Fruit fly (Drosophila melanogaster) whole organism, adult: Measurements from ENCODE around the gene CG4537.
A peak's percentile ranks its signal among the peaks of the same experiment; 100 is the strongest.

Source experiments
- CG11617 ChIP-seq: fragments of 200-800 bp; sonication (Bioruptor generic); optimal IDR thresholded peaks from 2 replicates; lab custom pipeline; 2017; ENCODE audit warnings: mild to moderate bottlenecking, missing biosample characterization, missing genetic modification reagents, missing genetic modification characterization
- CG12768 ChIP-seq: fragments of 200-800 bp; sonication (Bioruptor generic); optimal IDR thresholded peaks from 2 replicates; lab custom pipeline; 2017; ENCODE audit warnings: missing biosample characterization, missing genetic modification characterization, mild to moderate bottlenecking, moderate library complexity, missing genetic modification reagents
- CG14711 ChIP-seq: fragments of 200-800 bp; sonication (Bioruptor generic); optimal IDR thresholded peaks from 2 replicates; lab custom pipeline; 2018; ENCODE audit warnings: missing biosample characterization, mild to moderate bottlenecking, missing genetic modification characterization, moderate library complexity
- CG1620 ChIP-seq: fragments of 200-800 bp; sonication (Bioruptor generic); optimal IDR thresholded peaks from 2 replicates; lab custom pipeline; 2016; ENCODE audit warnings: missing biosample characterization, missing genetic modification characterization
- CG33017 ChIP-seq: fragments of 200-800 bp; sonication (Bioruptor generic); optimal IDR thresholded peaks from 2 replicates; lab custom pipeline; 2018; ENCODE audit warnings: missing biosample characterization, mild to moderate bottlenecking, missing genetic modification characterization, moderate library complexity
- CG5204 ChIP-seq: fragments of 200-800 bp; sonication (Bioruptor generic); optimal IDR thresholded peaks from 2 replicates; lab custom pipeline; 2016; ENCODE audit warnings: missing biosample characterization, missing genetic modification characterization
- CG7045 ChIP-seq: fragments of 200-800 bp; sonication (Bioruptor generic); optimal IDR thresholded peaks from 2 replicates; lab custom pipeline; 2017; ENCODE audit warnings: missing biosample characterization, mild to moderate bottlenecking, missing genetic modification characterization
- CG7101 ChIP-seq: fragments of 200-800 bp; sonication (Bioruptor generic); optimal IDR thresholded peaks from 2 replicates; lab custom pipeline; 2018; ENCODE audit warnings: missing biosample characterization, mild to moderate bottlenecking, missing genetic modification characterization, moderate library complexity
- Clk ChIP-seq: fragments of 200-800 bp; sonication (Bioruptor generic); optimal IDR thresholded peaks from 2 replicates; lab custom pipeline; 2017; ENCODE audit warnings: missing biosample characterization, missing genetic modification characterization
- Crg-1 ChIP-seq: fragments of 200-800 bp; sonication (Bioruptor generic); optimal IDR thresholded peaks from 2 replicates; lab custom pipeline; 2016; ENCODE audit warnings: missing biosample characterization, missing genetic modification characterization
- Hr96 ChIP-seq: fragments of 200-800 bp; sonication (Bioruptor generic); optimal IDR thresholded peaks from 2 replicates; lab custom pipeline; 2016; ENCODE audit warnings: missing biosample characterization, missing genetic modification characterization
- Mnt ChIP-seq: fragments of 200-800 bp; sonication (Bioruptor generic); optimal IDR thresholded peaks from 2 replicates; lab custom pipeline; 2016; ENCODE audit warnings: missing biosample characterization, mild to moderate bottlenecking, missing genetic modification characterization
- bab1 ChIP-seq: fragments of 200-800 bp; sonication (Bioruptor generic); optimal IDR thresholded peaks from 3 replicates; lab custom pipeline; 2019; ENCODE audit warnings: missing biosample characterization, mild to moderate bottlenecking, missing genetic modification characterization, moderate library complexity
- cic ChIP-seq: fragments of 200-800 bp; sonication (Bioruptor generic); optimal IDR thresholded peaks from 2 replicates; lab custom pipeline; 2017; ENCODE audit warnings: missing biosample characterization, mild to moderate bottlenecking, missing genetic modification characterization, moderate library complexity
- cnc ChIP-seq, 2 experiments: fragments of >200 bp; optimal IDR thresholded peaks; 2 replicates each; lab custom pipeline; 2017
- kay ChIP-seq: fragments of 200-800 bp; sonication (Bioruptor generic); peaks from one replicate; lab custom pipeline; 2016; ENCODE audit warnings: missing biosample characterization, missing genetic modification characterization, borderline replicate concordance
- ovo ChIP-seq: fragments of 200-800 bp; sonication (Bioruptor generic); optimal IDR thresholded peaks from 2 replicates; lab custom pipeline; 2016; ENCODE audit warnings: missing biosample characterization, missing genetic modification characterization
- pad ChIP-seq: fragments of 200-800 bp; sonication (Bioruptor generic); optimal IDR thresholded peaks from 3 replicates; lab custom pipeline; 2017; ENCODE audit warnings: missing biosample characterization, missing genetic modification characterization, mild to moderate bottlenecking, moderate library complexity, missing genetic modification reagents
- tj ChIP-seq: fragments of 200-800 bp; sonication (Bioruptor generic); optimal IDR thresholded peaks from 3 replicates; lab custom pipeline; 2017; ENCODE audit warnings: missing biosample characterization, mild to moderate bottlenecking, missing genetic modification characterization, moderate library complexity
- toe ChIP-seq: fragments of 200-800 bp; sonication (Bioruptor generic); optimal IDR thresholded peaks from 2 replicates; lab custom pipeline; 2016; ENCODE audit warnings: missing biosample characterization, missing genetic modification characterization

The CG4537 gene

dm6 chr2L:9911783-9912182 lies 21.1 kb downstream of the CG4537 start:
- TF ChIP-seq CG33017 (tag; lab: Kevin White, UChicago) (no peak), CG12768 (GFP tag; lab: Kevin White, UChicago) (peak; percentile 17), bab1 (GFP tag; lab: Kevin White, UChicago) (peak; percentile 24), ovo (GFP tag; lab: Kevin White, UChicago) (no peak)

DNA sequence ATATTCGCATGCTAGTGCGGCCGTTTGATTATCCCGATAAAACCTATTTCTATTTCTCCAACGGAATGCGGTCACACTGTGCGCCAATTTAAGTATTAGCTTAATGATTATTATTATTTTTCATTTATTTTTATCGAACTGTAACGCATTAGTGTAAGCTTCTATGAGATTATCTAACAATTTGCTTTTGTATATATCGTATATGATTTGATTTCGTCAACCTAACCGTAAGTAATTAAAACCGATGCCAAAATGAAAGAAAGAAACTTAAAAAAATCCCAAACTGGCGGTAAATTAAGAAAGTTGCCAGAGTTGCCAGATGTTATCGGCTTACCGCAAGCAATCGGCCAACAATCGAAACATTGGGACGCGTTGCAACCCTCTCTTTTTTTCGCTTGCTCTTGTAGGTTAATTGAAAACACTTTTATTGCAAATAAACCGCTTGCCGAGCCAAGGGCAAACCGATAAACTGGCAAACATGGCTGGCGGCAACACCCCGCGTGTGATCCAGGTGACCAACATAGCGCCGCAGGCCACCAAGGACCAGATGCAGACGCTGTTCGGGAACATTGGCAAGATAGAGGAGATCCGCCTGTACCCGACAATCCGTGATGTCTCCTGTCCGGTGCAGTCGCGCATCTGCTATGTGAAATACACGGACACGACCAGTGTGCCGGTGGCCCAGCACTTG lies 22.0 kb downstream of the CG4537 start, which contains the start of the genes Etl1 and Srp54:
Etl1 (minus strand) TSS at position 39 of the 691 bp plus-strand sequence.
Srp54 (plus strand) TSS at position 342 of the 691 bp plus-strand sequence.
- TF ChIP-seq CG33017 (tag; lab: Kevin White, UChicago) (no peak), cic (GFP tag; lab: Kevin White, UChicago) (no peak), toe (GFP tag; lab: Kevin White, UChicago) (no peak), Clk (GFP tag; lab: Kevin White, UChicago) (no peak), CG14711 (tag; lab: Kevin White, UChicago) (peak; percentile 95), tj (GFP tag; lab: Kevin White, UChicago) (no peak), bab1 (GFP tag; lab: Kevin White, UChicago) (no peak), CG1620 (no peak), CG7045 (no peak), Hr96 (GFP tag; lab: Kevin White, UChicago) (peak; percentile 21), kay (GFP tag; lab: Kevin White, UChicago) (no peak), pad (no peak), CG5204 (GFP tag; lab: Kevin White, UChicago) (no peak), ovo (GFP tag; lab: Kevin White, UChicago) (no peak), CG11617 (GFP tag; lab: Kevin White, UChicago) (no peak), CG7101 (tag; lab: Kevin White, UChicago) (no peak), Mnt (GFP tag; lab: Kevin White, UChicago) (peak; percentile 17), cnc (optimal IDR thresholded peaks at IDR 0.05; lab: Kevin White, UChicago) (no peak), Crg-1 (GFP tag; lab: Kevin White, UChicago) (no peak), CG12768 (GFP tag; lab: Kevin White, UChicago) (no peak)

DNA sequence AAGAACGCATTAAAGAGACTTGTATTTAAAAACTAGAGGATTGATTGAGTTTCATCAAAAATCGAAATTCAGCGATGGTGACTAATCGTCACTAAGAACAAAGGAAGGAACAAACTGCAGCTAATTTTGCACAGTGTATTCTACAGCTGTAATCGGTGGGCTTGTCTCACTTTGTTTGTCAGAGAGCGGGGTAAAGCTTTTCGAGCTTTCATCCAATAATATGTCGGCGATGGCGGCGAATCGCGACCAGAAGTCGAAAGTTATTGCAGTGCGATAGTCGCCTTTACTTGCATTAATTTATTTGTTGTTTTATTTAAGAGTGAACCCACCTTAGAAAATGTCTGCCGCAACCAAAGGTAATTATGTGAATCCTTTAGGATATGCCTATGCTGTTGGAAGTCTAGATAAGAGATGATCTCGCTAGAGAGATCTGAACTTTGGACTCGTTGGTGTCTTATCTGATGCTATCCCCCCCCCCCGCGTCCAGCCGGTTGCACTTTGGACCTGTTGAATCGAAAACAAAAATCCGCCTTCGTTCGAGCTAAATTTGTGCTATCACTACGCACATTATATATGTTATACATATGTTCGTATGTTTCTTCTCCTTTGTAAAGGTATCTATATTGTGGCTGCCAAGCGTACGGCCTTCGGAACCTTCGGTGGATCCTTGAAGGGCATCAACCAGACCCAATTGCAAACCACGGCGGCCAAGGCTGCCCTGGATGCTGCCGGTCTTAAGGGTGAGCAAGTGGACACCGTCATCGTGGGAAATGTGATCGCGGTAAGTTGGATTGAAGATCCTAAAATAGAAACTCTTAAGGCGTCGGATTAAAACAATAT lies 24.5 kb downstream of the CG4537 start, which contains the start of gene yip2:
yip2 (plus strand) TSS at position 243 of the 840 bp plus-strand sequence.
- TF ChIP-seq pad (peak; percentile 61), ovo (GFP tag; lab: Kevin White, UChicago) (peak; percentile 49), CG33017 (tag; lab: Kevin White, UChicago) (peak; percentile 74), cnc (optimal IDR thresholded peaks at IDR 0.05; lab: Kevin White, UChicago) (peak in 1 of 2 experiments; percentile 7), kay (GFP tag; lab: Kevin White, UChicago) (no peak), Hr96 (GFP tag; lab: Kevin White, UChicago) (peak; percentile 99), toe (GFP tag; lab: Kevin White, UChicago) (peak; percentile 99), Crg-1 (GFP tag; lab: Kevin White, UChicago) (peak; percentile 65), CG1620 (peak; percentile 50), tj (GFP tag; lab: Kevin White, UChicago) (peak; percentile 88), Mnt (GFP tag; lab: Kevin White, UChicago) (peak; percentile 82), CG12768 (GFP tag; lab: Kevin White, UChicago) (peak; percentile 100), CG14711 (tag; lab: Kevin White, UChicago) (peak; percentile 45), CG11617 (GFP tag; lab: Kevin White, UChicago) (peak; percentile 95), CG7045 (peak; percentile 93), bab1 (GFP tag; lab: Kevin White, UChicago) (peak; percentile 81), Clk (GFP tag; lab: Kevin White, UChicago) (peak; percentile 90), CG5204 (GFP tag; lab: Kevin White, UChicago) (peak; percentile 97), cic (GFP tag; lab: Kevin White, UChicago) (peak; percentile 91), CG7101 (tag; lab: Kevin White, UChicago) (peak; percentile 70)

DNA sequence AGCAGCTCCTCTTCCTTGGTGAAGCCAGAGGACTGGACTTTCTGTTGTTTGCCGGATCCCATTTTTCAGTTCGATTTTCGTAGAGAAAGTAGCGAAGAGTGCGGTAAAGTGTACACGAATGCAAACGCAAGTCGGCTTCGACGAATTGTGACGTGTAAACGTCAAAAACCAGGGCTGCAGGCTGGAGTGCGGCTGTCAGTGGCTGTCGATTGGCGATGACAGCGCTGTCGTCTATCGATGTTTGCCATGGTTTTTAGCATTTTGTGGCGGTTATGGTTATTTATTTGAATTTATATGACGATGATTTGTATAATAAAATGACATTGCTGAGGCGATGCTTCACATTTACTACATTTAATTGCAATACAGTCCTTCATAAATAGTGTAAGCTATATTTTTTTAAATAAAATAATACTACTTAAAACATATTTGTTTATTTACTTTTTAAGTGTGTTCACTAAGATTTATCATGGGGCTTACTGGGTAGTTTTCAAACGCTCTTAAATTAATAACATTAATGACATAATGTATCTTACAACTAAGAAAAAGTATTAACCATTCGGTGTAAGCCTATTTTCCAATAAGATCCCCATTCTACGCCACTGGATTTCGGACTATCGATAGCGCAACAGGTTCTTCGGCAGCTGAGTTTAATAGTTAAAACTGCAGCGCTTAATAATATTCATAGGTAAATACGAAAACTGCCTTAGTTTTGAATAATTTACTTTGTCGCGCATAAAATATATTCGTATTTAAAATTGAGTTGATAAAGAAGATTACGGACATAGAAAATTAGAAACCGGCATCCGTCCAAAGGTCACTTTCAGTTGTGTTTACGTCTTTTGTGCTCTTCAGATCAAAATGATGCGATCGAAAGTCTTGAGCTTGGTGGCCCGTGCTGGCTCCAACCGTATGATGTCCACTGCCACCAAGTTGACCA lies 27.6 kb downstream of the CG4537 start, which contains the start of the genes CG5885 and CG4598:
CG5885 (minus strand) TSS at position 311 of the 940 bp plus-strand sequence.
CG4598 (plus strand) TSS at position 599 of the 940 bp plus-strand sequence.
- peak; percentile 23 for TF ChIP-seq Clk (GFP tag; lab: Kevin White, UChicago)
- peak; percentile 42 for TF ChIP-seq CG14711 (tag; lab: Kevin White, UChicago)
- peak; percentile 60 for TF ChIP-seq CG1620
- TF ChIP-seq kay (GFP tag; lab: Kevin White, UChicago), result no peak
- peak; percentile 77 for TF ChIP-seq CG33017 (tag; lab: Kevin White, UChicago)
- peak; percentile 33 for TF ChIP-seq cic (GFP tag; lab: Kevin White, UChicago)
- peak; percentile 63 for TF ChIP-seq CG5204 (GFP tag; lab: Kevin White, UChicago)
- peak; percentile 76 for TF ChIP-seq toe (GFP tag; lab: Kevin White, UChicago)
- TF ChIP-seq tj (GFP tag; lab: Kevin White, UChicago), result peak; percentile 46
- peak; percentile 62 for TF ChIP-seq Hr96 (GFP tag; lab: Kevin White, UChicago)
- peak; percentile 77 for TF ChIP-seq CG12768 (GFP tag; lab: Kevin White, UChicago)
- peak; percentile 70 for TF ChIP-seq CG7101 (tag; lab: Kevin White, UChicago)
- TF ChIP-seq pad, result peak; percentile 23
- TF ChIP-seq bab1 (GFP tag; lab: Kevin White, UChicago), result peak; percentile 45
- TF ChIP-seq CG7045, result peak; percentile 68
- peak; percentile 18 for TF ChIP-seq Mnt (GFP tag; lab: Kevin White, UChicago)
- TF ChIP-seq Crg-1 (GFP tag; lab: Kevin White, UChicago), result peak; percentile 34
- peak; percentile 79 for TF ChIP-seq CG11617 (GFP tag; lab: Kevin White, UChicago)
- TF ChIP-seq ovo (GFP tag; lab: Kevin White, UChicago), result no peak
- no peak for TF ChIP-seq cnc (optimal IDR thresholded peaks at IDR 0.05; lab: Kevin White, UChicago)
